Worm (Caenorhabditis elegans) whole organism, mixed stage, embryonic: ENCODE results near the gene eif-2Balpha.

Experiments used
- bed-3 ChIP-seq: fragments of 200-800 bp; sonication (Bioruptor generic); optimal IDR thresholded peaks from 3 replicates; lab custom pipeline; 2018; ENCODE audit warnings: mild to moderate bottlenecking, missing genetic modification characterization, moderate library complexity, missing compliant biosample characterization
- blmp-1 ChIP-seq: fragments of 150-350 bp; optimal IDR thresholded peaks from 2 replicates; lab custom pipeline; 2014; ENCODE audit warnings: missing biosample characterization, missing genetic modification characterization
- elt-1 ChIP-seq: sonication (generic microtip); optimal IDR thresholded peaks from 2 replicates; lab custom pipeline; 2017; ENCODE audit warnings: missing genetic modification characterization, mild to moderate bottlenecking, missing compliant biosample characterization, antibody characterized with exemption, moderate library complexity, borderline replicate concordance; ENCODE audit not compliant: insufficient read depth
- flh-1 ChIP-seq: fragments of 200-800 bp; sonication (Bioruptor generic); optimal IDR thresholded peaks from 2 replicates; lab custom pipeline; 2018; ENCODE audit warnings: mild to moderate bottlenecking, missing genetic modification characterization, moderate library complexity, missing compliant biosample characterization
- lin-13 ChIP-seq: fragments of 150-350 bp; optimal IDR thresholded peaks from 2 replicates; lab custom pipeline; 2014; ENCODE audit warnings: missing biosample characterization, missing genetic modification characterization
- nhr-237 ChIP-seq: fragments of 150-350 bp; optimal IDR thresholded peaks from 2 replicates; lab custom pipeline; 2014; ENCODE audit warnings: missing biosample characterization, missing genetic modification characterization

ce11 chrIII:9509764-9510370 lies 33.1 kb upstream of the eif-2Balpha start:
- TF ChIP-seq lin-13 (no peak), flh-1 (GFP tag; lab: Kevin White, UChicago) (no peak), elt-1 (no peak), nhr-237 (tag; lab: Kevin White, UChicago) (no peak), bed-3 (GFP tag; lab: Kevin White, UChicago) (no peak), blmp-1 (no peak)
